Fruit fly (Drosophila melanogaster) whole organism, embryonic: Measurements from ENCODE around the gene Kdsr.
A peak's percentile ranks its signal among the peaks of the same experiment; 100 is the strongest.

ENCODE experiments used
- ATbp ChIP-seq: fragments of 200-800 bp; sonication (Bioruptor generic); optimal IDR thresholded peaks from 2 replicates; lab custom pipeline; 2017; ENCODE audit warnings: missing biosample characterization, mild to moderate bottlenecking, missing genetic modification characterization, missing genetic modification reagents
- Atf-2 ChIP-seq: fragments of 200-800 bp; sonication (Bioruptor generic); optimal IDR thresholded peaks from 2 replicates; lab custom pipeline; 2016; ENCODE audit warnings: missing biosample characterization, missing genetic modification characterization
- Atf3 ChIP-seq: fragments of 200-800 bp; sonication (Bioruptor generic); optimal IDR thresholded peaks from 3 replicates; lab custom pipeline; 2016; ENCODE audit warnings: missing biosample characterization, missing genetic modification characterization
- Bdp1 ChIP-seq: fragments of 200-800 bp; sonication (Bioruptor generic); optimal IDR thresholded peaks from 3 replicates; lab custom pipeline; 2016; ENCODE audit warnings: missing biosample characterization, missing genetic modification characterization
- Bteb2 ChIP-seq: fragments of 200-800 bp; sonication (Bioruptor generic); optimal IDR thresholded peaks from 2 replicates; lab custom pipeline; 2016; ENCODE audit warnings: missing biosample characterization, missing genetic modification characterization
- CG10209 ChIP-seq: fragments of 200-800 bp; sonication (Bioruptor generic); optimal IDR thresholded peaks from 3 replicates; lab custom pipeline; 2017; ENCODE audit warnings: missing biosample characterization, mild to moderate bottlenecking, missing genetic modification characterization, missing genetic modification reagents
- CG10462 ChIP-seq: fragments of 200-800 bp; sonication (Bioruptor generic); optimal IDR thresholded peaks from 2 replicates; lab custom pipeline; 2016; ENCODE audit warnings: missing biosample characterization, missing genetic modification characterization
- CG10959 ChIP-seq: fragments of 200-800 bp; sonication (Bioruptor generic); IDR thresholded peaks from 2 replicates; pipeline ENCODE4 v1.3.6; 2022; ENCODE audit warnings: missing biosample characterization, missing genetic modification characterization
- CG11695 ChIP-seq: fragments of 200-800 bp; sonication (Bioruptor generic); IDR thresholded peaks from 3 replicates; pipeline ENCODE4 v1.3.6; 2022; ENCODE audit warnings: missing biosample characterization, missing genetic modification characterization
- CG13123 ChIP-seq: fragments of 200-800 bp; sonication (Bioruptor generic); optimal IDR thresholded peaks from 2 replicates; lab custom pipeline; 2016; ENCODE audit warnings: missing biosample characterization, missing genetic modification characterization
- CG14860 ChIP-seq: fragments of 200-800 bp; sonication (Bioruptor generic); IDR thresholded peaks from 3 replicates; pipeline ENCODE4 v1.3.6; 2022; ENCODE audit warnings: missing biosample characterization, missing genetic modification characterization; ENCODE audit not compliant: partially characterized antibody
- CG1529 ChIP-seq: fragments of 200-800 bp; sonication (Bioruptor generic); optimal IDR thresholded peaks from 3 replicates; lab custom pipeline; 2018; ENCODE audit warnings: missing biosample characterization, missing genetic modification characterization
- CG16779 ChIP-seq: fragments of 200-800 bp; sonication (Bioruptor generic); IDR thresholded peaks from 2 replicates; pipeline ENCODE4 v1.3.6; 2022; ENCODE audit warnings: missing biosample characterization, missing genetic modification characterization
- CG18619 ChIP-seq: fragments of 200-800 bp; sonication (Bioruptor generic); optimal IDR thresholded peaks from 3 replicates; lab custom pipeline; 2017; ENCODE audit warnings: missing biosample characterization, mild to moderate bottlenecking, missing genetic modification characterization
- CG2199 ChIP-seq: fragments of 200-800 bp; sonication (Bioruptor generic); IDR thresholded peaks from 3 replicates; pipeline ENCODE4 v1.3.6; 2022; ENCODE audit warnings: missing biosample characterization, missing genetic modification characterization
- CG30431 ChIP-seq: fragments of 200-800 bp; sonication (Bioruptor generic); optimal IDR thresholded peaks from 2 replicates; lab custom pipeline; 2017; ENCODE audit warnings: missing biosample characterization, missing genetic modification characterization
- CG31365 ChIP-seq: fragments of 200-800 bp; sonication (Bioruptor generic); optimal IDR thresholded peaks from 2 replicates; lab custom pipeline; 2018; ENCODE audit warnings: missing biosample characterization, mild to moderate bottlenecking, missing genetic modification characterization
- CG33557 ChIP-seq: fragments of 200-800 bp; sonication (Bioruptor generic); optimal IDR thresholded peaks from 2 replicates; lab custom pipeline; 2019; ENCODE audit warnings: missing biosample characterization, mild to moderate bottlenecking, missing genetic modification characterization, moderate library complexity
- CG3847 ChIP-seq: fragments of 200-800 bp; sonication (Bioruptor generic); IDR thresholded peaks from 2 replicates; pipeline ENCODE4 v1.3.6; 2022; ENCODE audit warnings: missing biosample characterization, missing genetic modification characterization
- CG5245 ChIP-seq: fragments of 200-800 bp; sonication (Bioruptor generic); optimal IDR thresholded peaks from 3 replicates; lab custom pipeline; 2016; ENCODE audit warnings: missing biosample characterization, missing genetic modification characterization
- CG6689 ChIP-seq: fragments of 200-800 bp; sonication (Bioruptor generic); IDR thresholded peaks from 2 replicates; pipeline ENCODE4 v1.3.6; 2022; ENCODE audit warnings: missing biosample characterization, missing genetic modification characterization
- CG6854 ChIP-seq: fragments of 200-800 bp; sonication (Bioruptor generic); optimal IDR thresholded peaks from 3 replicates; lab custom pipeline; 2017; ENCODE audit warnings: missing biosample characterization, mild to moderate bottlenecking, missing genetic modification characterization
- CG9437 ChIP-seq: fragments of 200-800 bp; sonication (Bioruptor generic); optimal IDR thresholded peaks from 2 replicates; lab custom pipeline; 2018; ENCODE audit warnings: missing biosample characterization, mild to moderate bottlenecking, missing genetic modification characterization
- CHES-1-like ChIP-seq: fragments of 200-800 bp; sonication (Bioruptor generic); optimal IDR thresholded peaks from 2 replicates; lab custom pipeline; 2016; ENCODE audit warnings: missing biosample characterization, missing genetic modification characterization
- CoRest ChIP-seq: fragments of 200-800 bp; sonication (Bioruptor generic); optimal IDR thresholded peaks from 3 replicates; lab custom pipeline; 2018; ENCODE audit warnings: missing biosample characterization, mild to moderate bottlenecking, missing genetic modification characterization, moderate library complexity
- D19A ChIP-seq: fragments of 200-800 bp; optimal IDR thresholded peaks from 3 replicates; lab custom pipeline; 2019; ENCODE audit warnings: missing biosample characterization, mild to moderate bottlenecking, missing genetic modification characterization, moderate library complexity
- Dek ChIP-seq: fragments of 200-800 bp; sonication (Bioruptor generic); optimal IDR thresholded peaks from 3 replicates; lab custom pipeline; 2019; ENCODE audit warnings: missing biosample characterization, mild to moderate bottlenecking, missing genetic modification characterization, moderate library complexity
- E2f1 ChIP-seq: fragments of 200-800 bp; sonication (Bioruptor generic); IDR thresholded peaks from 2 replicates; pipeline ENCODE4 v1.3.6; 2022; ENCODE audit warnings: missing biosample characterization, missing genetic modification characterization
- HLH3B ChIP-seq: fragments of 200-800 bp; sonication (Bioruptor generic); IDR thresholded peaks from 2 replicates; pipeline ENCODE4 v1.3.6; 2022; ENCODE audit warnings: missing biosample characterization, missing genetic modification characterization
- Hr39 ChIP-seq: fragments of >200 bp; optimal IDR thresholded peaks from 2 replicates; lab custom pipeline; 2017
- Hr51 ChIP-seq, 2 experiments: fragments of 200-800 bp; sonication (Bioruptor generic); optimal IDR thresholded peaks; 2 replicates in 1 of 2; 3 replicates in 1 of 2; lab custom pipeline; 2016 to 2018; ENCODE audit warnings: missing biosample characterization in 2 of 2, missing genetic modification characterization in 2 of 2, mild to moderate bottlenecking in 1 of 2, moderate library complexity in 1 of 2
- Hr78 ChIP-seq, 2 experiments: fragments of 200-800 bp in 1 of 2; fragments of >200 bp in 1 of 2; sonication (Bioruptor generic) in 1 of 2; optimal IDR thresholded peaks; 2 replicates each; lab custom pipeline; 2017 to 2019; ENCODE audit warnings: missing biosample characterization in 2 of 2, missing genetic modification characterization in 2 of 2, mild to moderate bottlenecking in 1 of 2, moderate library complexity in 1 of 2
- MBD-R2 ChIP-seq: fragments of 200-800 bp; sonication (Bioruptor generic); IDR thresholded peaks from 2 replicates; pipeline ENCODE4 v1.3.6; 2022; ENCODE audit warnings: missing biosample characterization, missing genetic modification characterization
- Mrtf ChIP-seq: fragments of 200-800 bp; sonication (Bioruptor generic); IDR thresholded peaks from 3 replicates; pipeline ENCODE4 v1.3.6; 2022; ENCODE audit warnings: missing biosample characterization, missing genetic modification characterization
- NC2α ChIP-seq: fragments of 200-800 bp; sonication (Bioruptor generic); optimal IDR thresholded peaks from 2 replicates; lab custom pipeline; 2016; ENCODE audit warnings: missing biosample characterization, missing genetic modification characterization
- Nf-YA ChIP-seq: fragments of 200-800 bp; sonication (Bioruptor generic); IDR thresholded peaks from 2 replicates; pipeline ENCODE4 v1.3.6; 2022; ENCODE audit warnings: missing biosample characterization, missing genetic modification characterization
- Sox100B ChIP-seq: fragments of 200-800 bp; sonication (Bioruptor generic); optimal IDR thresholded peaks from 3 replicates; lab custom pipeline; 2018; ENCODE audit warnings: missing biosample characterization, mild to moderate bottlenecking, missing genetic modification characterization
- br ChIP-seq: fragments of >200 bp; optimal IDR thresholded peaks from 2 replicates; lab custom pipeline; 2017
- dan ChIP-seq: fragments of 200-800 bp; sonication (Bioruptor generic); IDR thresholded peaks from 2 replicates; pipeline ENCODE4 v1.3.6; 2022; ENCODE audit warnings: missing biosample characterization, missing genetic modification characterization
- esg ChIP-seq: fragments of 200-800 bp; sonication (Bioruptor generic); conservative IDR thresholded peaks from 2 replicates; pipeline ENCODE4 v1.3.6; 2022; ENCODE audit warnings: missing biosample characterization, missing genetic modification characterization
- fd64A ChIP-seq: fragments of 200-800 bp; sonication (Bioruptor generic); optimal IDR thresholded peaks from 3 replicates; lab custom pipeline; 2018; ENCODE audit warnings: missing biosample characterization, mild to moderate bottlenecking, missing genetic modification characterization
- gem ChIP-seq: fragments of 200-800 bp; sonication (Bioruptor generic); optimal IDR thresholded peaks from 2 replicates; lab custom pipeline; 2019; ENCODE audit warnings: missing biosample characterization, mild to moderate bottlenecking, missing genetic modification characterization, moderate library complexity
- gsb ChIP-seq: fragments of 200-800 bp; sonication (Bioruptor generic); IDR thresholded peaks from 2 replicates; pipeline ENCODE4 v1.3.6; 2022; ENCODE audit warnings: missing biosample characterization, missing genetic modification characterization
- kah ChIP-seq: fragments of 200-800 bp; sonication (Bioruptor generic); optimal IDR thresholded peaks from 2 replicates; lab custom pipeline; 2018; ENCODE audit warnings: missing biosample characterization, mild to moderate bottlenecking, missing genetic modification characterization
- lmd ChIP-seq: fragments of 200-800 bp; sonication (Bioruptor generic); IDR thresholded peaks from 2 replicates; pipeline ENCODE4 v1.3.6; 2022; ENCODE audit warnings: missing biosample characterization, missing genetic modification characterization
- lov ChIP-seq, 2 experiments: fragments of 200-800 bp in 1 of 2; fragments of >200 bp in 1 of 2; sonication (Bioruptor generic) in 1 of 2; IDR thresholded peaks in 1 of 2; optimal IDR thresholded peaks in 1 of 2; 2 replicates in 1 of 2; 3 replicates in 1 of 2; pipeline versions ENCODE4 v1.3.6 to Lab custom; 2017 to 2022; ENCODE audit warnings: missing biosample characterization in 1 of 2, missing genetic modification characterization in 1 of 2
- row ChIP-seq: fragments of 200-800 bp; sonication (Bioruptor generic); IDR thresholded peaks from 3 replicates; pipeline ENCODE4 v1.3.6; 2022; ENCODE audit warnings: missing biosample characterization, missing genetic modification characterization
- sr ChIP-seq: fragments of 200-800 bp; sonication (Bioruptor generic); IDR thresholded peaks from 3 replicates; pipeline ENCODE4 v1.3.6; 2022; ENCODE audit warnings: missing biosample characterization, missing genetic modification characterization
- sug ChIP-seq: fragments of 200-800 bp; optimal IDR thresholded peaks from 2 replicates; lab custom pipeline; 2019; ENCODE audit warnings: missing biosample characterization, mild to moderate bottlenecking, missing genetic modification characterization, moderate library complexity
- tll ChIP-seq, 2 experiments: fragments of 200-800 bp in 1 of 2; fragments of >200 bp in 1 of 2; sonication (Bioruptor generic) in 1 of 2; optimal IDR thresholded peaks; 2 replicates each; lab custom pipeline; 2017 to 2019; ENCODE audit warnings: missing biosample characterization in 2 of 2, missing genetic modification characterization in 2 of 2, mild to moderate bottlenecking in 1 of 2, moderate library complexity in 1 of 2
- wek ChIP-seq: fragments of 200-800 bp; sonication (Bioruptor generic); optimal IDR thresholded peaks from 3 replicates; lab custom pipeline; 2018; ENCODE audit warnings: missing biosample characterization, mild to moderate bottlenecking, missing genetic modification characterization, moderate library complexity

Gene Kdsr

DNA sequence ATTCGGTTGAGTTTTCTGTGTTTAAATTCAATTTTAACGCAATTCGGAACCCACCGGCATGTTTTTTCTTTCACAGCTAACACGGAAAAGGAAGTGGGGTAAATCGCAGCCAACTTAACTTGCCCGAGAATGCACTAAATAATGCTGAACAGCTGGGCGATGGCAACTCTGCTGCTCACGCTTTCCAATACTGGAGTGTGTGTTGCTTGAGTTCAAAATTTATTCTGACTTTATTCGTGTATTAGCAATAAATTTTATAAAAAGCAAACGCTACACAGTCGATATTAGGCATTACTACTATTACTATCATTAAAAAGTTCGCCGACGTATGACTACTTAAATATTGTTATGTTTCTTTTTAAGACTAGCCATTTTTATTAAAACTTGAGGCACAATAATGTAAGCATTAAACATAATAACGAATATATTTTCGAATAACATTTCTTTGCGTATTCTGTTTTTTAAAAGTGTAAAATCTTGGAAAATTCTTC, 14.9 kb downstream of the Kdsr start, which contains the start of the genes RpS27 and Nup37 (continued):
- TF ChIP-seq tll (GFP tag; optimal IDR thresholded peaks at IDR 0.05; lab: Kevin White, UChicago) (peak in 1 of 2 experiments; percentile 88), CG30431 (GFP tag; lab: Kevin White, UChicago) (peak; percentile 98), Atf3 (peak; percentile 98), Dek (tag; lab: Kevin White, UChicago) (peak; percentile 95), E2f1 (GFP tag; lab: Robert Waterston, UW) (peak; percentile 94), Hr51 (GFP tag; optimal IDR thresholded peaks at IDR 0.05; lab: Kevin White, UChicago) (peak; percentile 92 to 99), CG10209 (GFP tag; lab: Kevin White, UChicago) (peak; percentile 99), MBD-R2 (GFP tag; lab: Robert Waterston, UW) (peak; percentile 86), kah (GFP tag; lab: Kevin White, UChicago) (peak; percentile 94), CG1529 (peak; percentile 96), lmd (GFP tag; lab: Robert Waterston, UW) (peak; percentile 95), CG11695 (GFP tag; lab: Robert Waterston, UW) (peak; percentile 89), CG2199 (peak; percentile 96), NC2α (GFP tag; lab: Kevin White, UChicago) (peak; percentile 98), D19A (peak; percentile 77), CG10959 (GFP tag; lab: Robert Waterston, UW) (peak; percentile 95), CoRest (peak; percentile 95), CG3847 (GFP tag; lab: Robert Waterston, UW) (peak; percentile 98), CG6689 (GFP tag; lab: Robert Waterston, UW) (peak; percentile 91), fd64A (GFP tag; lab: Kevin White, UChicago) (peak; percentile 98), CG13123 (GFP tag; lab: Kevin White, UChicago) (peak; percentile 100), Nf-YA (GFP tag; lab: Robert Waterston, UW) (peak; percentile 93), Atf-2 (GFP tag; lab: Kevin White, UChicago) (peak; percentile 97), CG33557 (GFP tag; lab: Kevin White, UChicago) (peak; percentile 96), CG6854 (GFP tag; lab: Kevin White, UChicago) (peak; percentile 97), Bteb2 (peak; percentile 97), Mrtf (GFP tag; lab: Robert Waterston, UW) (peak; percentile 96), Bdp1 (GFP tag; lab: Kevin White, UChicago) (peak; percentile 94), br (lab: Kevin White, UChicago) (no peak), gsb (GFP tag; lab: Robert Waterston, UW) (peak; percentile 95), sug (peak; percentile 97), Hr39 (no peak), CG31365 (peak; percentile 92), dan (GFP tag; lab: Robert Waterston, UW) (no peak; the same call in 1 of the 2 replicates), CG9437 (GFP tag; lab: Kevin White, UChicago) (peak; percentile 94), Hr78 (GFP tag; optimal IDR thresholded peaks at IDR 0.05; lab: Kevin White, UChicago) (no peak), CG10462 (GFP tag; lab: Kevin White, UChicago) (peak; percentile 93), CG16779 (GFP tag; lab: Robert Waterston, UW) (peak; percentile 97), gem (peak; percentile 91), Sox100B (GFP tag; lab: Kevin White, UChicago) (peak; percentile 97), lov (optimal IDR thresholded peaks at IDR 0.05; lab: Kevin White, UChicago) (no peak), lov (GFP tag; IDR thresholded peaks at IDR 0.05; lab: Robert Waterston, UW) (peak; percentile 99), sr (peak; percentile 98), row (peak; percentile 86), CHES-1-like (peak; percentile 99), wek (GFP tag; lab: Kevin White, UChicago) (peak; percentile 97), CG14860 (no peak), CG18619 (GFP tag; lab: Kevin White, UChicago) (peak; percentile 99), ATbp (GFP tag; lab: Kevin White, UChicago) (peak; percentile 97), esg (peak; percentile 84), CG5245 (GFP tag; lab: Kevin White, UChicago) (peak; percentile 98), HLH3B (GFP tag; lab: Robert Waterston, UW) (peak; percentile 95)
